Worm (Caenorhabditis elegans) whole organism, late embryonic: ENCODE measurements around the gene srlf-12.

Experiments used
- ceh-48 ChIP-seq: sonication (generic microtip); optimal IDR thresholded peaks from 2 replicates; lab custom pipeline; 2016; ENCODE audit warnings: missing genetic modification characterization, inconsistent platforms, missing compliant biosample characterization
- ets-4 ChIP-seq: sonication (generic microtip); optimal IDR thresholded peaks from 2 replicates; lab custom pipeline; 2016; ENCODE audit warnings: missing genetic modification characterization, missing compliant biosample characterization

- no peak for TF ChIP-seq ets-4
- TF ChIP-seq ceh-48 (tag; lab: Kevin White, UChicago): no peak
Observed at ce11 chrIV:10852403-10852802, 39.5 kb downstream of the srlf-12 start.
